Fruit fly (Drosophila melanogaster) whole organism, wandering third instar larva: Measurements from ENCODE around the gene Tektin-C.

ENCODE experiments used
- Abd-B ChIP-seq: fragments of >200 bp; optimal IDR thresholded peaks from 2 replicates; lab custom pipeline; 2017; ENCODE audit warnings: missing biosample characterization, missing genetic modification characterization
- CG32264 ChIP-seq: fragments of 200-800 bp; sonication (Bioruptor generic); optimal IDR thresholded peaks from 2 replicates; lab custom pipeline; 2016; ENCODE audit warnings: missing biosample characterization, missing genetic modification characterization
- CG9705 ChIP-seq: fragments of 200-800 bp; sonication (Bioruptor generic); optimal IDR thresholded peaks from 2 replicates; lab custom pipeline; 2018; ENCODE audit warnings: missing biosample characterization, mild to moderate bottlenecking, missing genetic modification characterization
- CrebA ChIP-seq: fragments of 200-800 bp; sonication (Bioruptor generic); optimal IDR thresholded peaks from 2 replicates; lab custom pipeline; 2016; ENCODE audit warnings: missing biosample characterization, mild to moderate bottlenecking, missing genetic modification characterization, borderline replicate concordance
- HLH106 ChIP-seq: fragments of 200-800 bp; optimal IDR thresholded peaks from 3 replicates; lab custom pipeline; 2019; ENCODE audit warnings: missing biosample characterization, mild to moderate bottlenecking, missing genetic modification characterization, moderate library complexity
- Hr78 ChIP-seq: fragments of >200 bp; optimal IDR thresholded peaks from 2 replicates; lab custom pipeline; 2017; ENCODE audit warnings: missing biosample characterization, missing genetic modification characterization
- Hr83 ChIP-seq: fragments of 200-300 bp; sonication (Bioruptor generic); optimal IDR thresholded peaks from 2 replicates; lab custom pipeline; 2016; ENCODE audit warnings: missing biosample characterization, mild to moderate bottlenecking, missing genetic modification characterization, moderate library complexity; ENCODE audit not compliant: poor library complexity, severe bottlenecking
- Jra ChIP-seq: sonication (Bioruptor generic); optimal IDR thresholded peaks from 2 replicates; lab custom pipeline; 2016; ENCODE audit warnings: missing biosample characterization, missing genetic modification characterization
- Myc ChIP-seq: fragments of >200 bp; optimal IDR thresholded peaks from 2 replicates; lab custom pipeline; 2017
- N ChIP-seq: fragments of >200 bp; optimal IDR thresholded peaks from 2 replicates; lab custom pipeline; 2018; ENCODE audit warnings: missing biosample characterization, missing external identifiers, missing genetic modification characterization
- Rel ChIP-seq, 2 experiments: fragments of 200-800 bp; sonication (Bioruptor generic) in 1 of 2; optimal IDR thresholded peaks; 2 replicates in 1 of 2; 3 replicates in 1 of 2; lab custom pipeline; 2016 to 2019; ENCODE audit warnings: mild to moderate bottlenecking in 2 of 2, missing biosample characterization in 2 of 2, missing genetic modification characterization in 2 of 2, moderate library complexity in 1 of 2
- Sp1 ChIP-seq: fragments of 200-800 bp; sonication (Bioruptor generic); optimal IDR thresholded peaks from 3 replicates; lab custom pipeline; 2019; ENCODE audit warnings: missing biosample characterization, mild to moderate bottlenecking, missing genetic modification characterization, moderate library complexity
- Vsx2 ChIP-seq: fragments of 200-300, 225-300 bp; sonication (Bioruptor generic); optimal IDR thresholded peaks from 2 replicates; lab custom pipeline; 2018; ENCODE audit warnings: missing biosample characterization, missing genetic modification characterization; ENCODE audit not compliant: partially characterized antibody
- br ChIP-seq: fragments of 200-800 bp; sonication (Bioruptor generic); optimal IDR thresholded peaks from 2 replicates; lab custom pipeline; 2016; ENCODE audit warnings: missing biosample characterization, missing genetic modification characterization
- brk ChIP-seq: fragments of 200-800 bp; sonication (Bioruptor generic); optimal IDR thresholded peaks from 2 replicates; lab custom pipeline; 2016; ENCODE audit warnings: missing biosample characterization, mild to moderate bottlenecking, missing genetic modification characterization
- dl ChIP-seq, 2 experiments: fragments of 175-275, 200-275 bp in 1 of 2; fragments of 200-275 bp in 1 of 2; sonication (Bioruptor generic); optimal IDR thresholded peaks; lab custom pipeline; 2018; ENCODE audit warnings: mild to moderate bottlenecking in 2 of 2, missing biosample characterization in 2 of 2, missing genetic modification characterization in 2 of 2, moderate library complexity in 2 of 2; ENCODE audit not compliant: partially characterized antibody in 2 of 2, insufficient read depth in 1 of 2
- dmrt93B ChIP-seq: fragments of 200-800 bp; sonication (Bioruptor generic); optimal IDR thresholded peaks from 2 replicates; lab custom pipeline; 2018; ENCODE audit warnings: missing biosample characterization, mild to moderate bottlenecking, missing genetic modification characterization
- foxo ChIP-seq, 2 experiments: fragments of 200-800 bp; sonication (Bioruptor generic); optimal IDR thresholded peaks; 2 replicates in 1 of 2; 3 replicates in 1 of 2; lab custom pipeline; 2016 to 2017; ENCODE audit warnings: missing biosample characterization in 2 of 2, missing genetic modification characterization in 2 of 2
- fru ChIP-seq: fragments of 200-800 bp; sonication (Bioruptor generic); optimal IDR thresholded peaks from 3 replicates; lab custom pipeline; 2016; ENCODE audit warnings: missing biosample characterization, mild to moderate bottlenecking, missing genetic modification characterization
- h ChIP-seq: fragments of 200-800 bp; sonication (Bioruptor generic); optimal IDR thresholded peaks from 3 replicates; lab custom pipeline; 2016; ENCODE audit warnings: missing biosample characterization, mild to moderate bottlenecking, missing genetic modification characterization
- jim ChIP-seq: fragments of 175-275, 200-325 bp; sonication (Bioruptor generic); optimal IDR thresholded peaks from 2 replicates; lab custom pipeline; 2016; ENCODE audit warnings: missing biosample characterization, mild to moderate bottlenecking, missing genetic modification characterization
- pan ChIP-seq: fragments of >200 bp; optimal IDR thresholded peaks from 2 replicates; lab custom pipeline; 2017
- psq ChIP-seq: fragments of 200-800 bp; sonication (Bioruptor generic); optimal IDR thresholded peaks from 3 replicates; lab custom pipeline; 2017; ENCODE audit warnings: missing biosample characterization, mild to moderate bottlenecking, missing genetic modification characterization, moderate library complexity
- rgr ChIP-seq: fragments of 200-800 bp; sonication (Bioruptor generic); optimal IDR thresholded peaks from 3 replicates; lab custom pipeline; 2016; ENCODE audit warnings: missing biosample characterization, mild to moderate bottlenecking, missing genetic modification characterization
- sage ChIP-seq: fragments of 200-800 bp; sonication (Bioruptor generic); optimal IDR thresholded peaks from 2 replicates; lab custom pipeline; 2016; ENCODE audit warnings: missing biosample characterization, mild to moderate bottlenecking, missing genetic modification characterization
- sv ChIP-seq: fragments of 200-800 bp; sonication (Bioruptor generic); optimal IDR thresholded peaks from 3 replicates; lab custom pipeline; 2016; ENCODE audit warnings: missing biosample characterization, missing genetic modification characterization
- tai ChIP-seq: sonication (Bioruptor generic); optimal IDR thresholded peaks from 2 replicates; lab custom pipeline; 2016; ENCODE audit warnings: missing biosample characterization, missing genetic modification characterization
- usp ChIP-seq: fragments of >200 bp; optimal IDR thresholded peaks from 2 replicates; lab custom pipeline; 2017; ENCODE audit warnings: missing biosample characterization, missing genetic modification characterization

Tektin-C gene

DNA sequence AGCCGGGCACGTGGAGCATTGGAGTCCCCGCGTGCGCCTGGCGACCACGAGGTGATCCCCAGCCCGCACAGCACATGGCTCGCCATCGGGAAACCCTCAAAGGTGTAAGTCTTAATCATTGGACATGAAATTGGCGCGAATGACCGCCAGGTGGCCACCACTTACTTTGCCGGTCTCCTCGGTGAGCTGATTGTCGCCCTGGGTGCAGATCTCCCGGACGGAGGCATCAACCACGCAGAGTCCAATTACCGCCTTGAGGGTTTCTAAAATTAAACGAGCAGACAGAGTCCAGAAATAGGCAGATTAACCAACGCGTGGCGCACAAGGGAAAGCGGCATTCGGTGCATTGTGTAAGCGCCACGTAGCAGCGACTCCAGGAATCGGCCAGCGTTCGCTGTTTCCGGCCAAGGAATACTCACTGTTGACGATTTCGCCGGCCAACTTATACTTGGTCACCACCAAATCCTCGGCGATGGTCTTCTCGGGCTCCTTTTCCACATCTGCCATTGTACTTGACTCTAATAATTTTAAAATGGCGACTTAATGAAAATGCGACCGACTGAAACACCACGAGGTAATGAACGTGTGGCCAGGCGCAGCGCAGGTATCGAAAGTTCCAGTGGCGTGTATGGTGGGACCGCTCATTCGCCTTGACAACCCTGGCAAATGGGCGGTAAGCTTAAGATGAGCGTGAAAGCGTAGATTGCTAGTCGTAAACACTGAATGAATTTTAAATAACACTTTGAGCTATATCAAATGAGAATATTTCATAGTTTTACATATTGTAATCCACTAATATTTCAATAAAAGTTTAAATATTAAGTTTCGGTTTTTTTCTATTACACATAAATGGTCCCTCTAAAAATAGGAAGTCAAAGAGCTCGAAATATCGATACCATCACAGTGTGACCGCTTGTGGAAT lies 31.2 kb downstream of the Tektin-C start, which contains the start of gene CG10576:
CG10576 (minus strand) TSS at position 781 of the 922 bp plus-strand sequence.
- TF ChIP-seq br (GFP tag; lab: Kevin White, UChicago) (no peak), Hr78 (GFP tag; lab: Kevin White, UChicago) (no peak), N (GFP tag; lab: Kevin White, UChicago) (no peak), Abd-B (no peak), Myc (lab: Kevin White, UChicago) (peak; percentile 79), dmrt93B (GFP tag; lab: Kevin White, UChicago) (no peak), foxo (GFP tag; optimal IDR thresholded peaks at IDR 0.05; lab: Kevin White, UChicago) (no peak), CG9705 (GFP tag; lab: Kevin White, UChicago) (no peak), Vsx2 (GFP tag; lab: Kevin White, UChicago) (no peak), psq (GFP tag; lab: Kevin White, UChicago) (peak; percentile 40), CrebA (no peak)

DNA sequence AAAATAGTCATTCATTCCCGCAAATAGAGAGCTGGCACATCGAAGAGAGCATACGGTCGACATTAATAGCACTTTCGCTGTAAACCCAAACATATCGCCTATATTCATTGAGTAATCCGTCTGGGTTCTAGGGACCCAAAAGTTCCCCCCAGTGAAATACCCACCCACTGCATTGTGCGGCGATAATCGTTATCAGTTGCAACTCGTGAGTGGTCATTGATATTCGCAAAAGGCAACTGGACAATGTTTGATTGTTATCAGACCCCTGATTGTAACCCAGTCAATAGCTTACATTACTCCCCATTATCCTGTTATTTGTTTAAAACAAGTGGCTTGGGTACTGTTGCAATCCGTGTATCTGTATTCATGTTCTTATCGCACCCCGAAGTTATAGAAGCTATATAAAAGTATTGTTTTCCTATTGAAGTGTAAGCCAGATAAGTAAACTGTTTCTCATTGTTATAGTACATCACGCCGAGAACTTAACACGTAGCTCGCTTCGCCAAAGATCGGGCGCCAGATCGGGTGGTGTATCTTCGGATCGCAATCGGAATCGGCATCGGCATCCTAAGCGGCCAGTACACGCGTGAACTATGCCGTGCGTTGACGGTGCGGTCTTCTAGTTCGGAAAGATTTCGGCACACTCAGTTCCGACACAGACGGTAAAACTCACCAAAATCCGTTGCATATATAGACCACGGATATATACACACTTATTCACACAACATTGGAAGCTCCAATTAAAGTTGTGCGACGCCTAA lies 42.6 kb downstream of the Tektin-C start:
- TF ChIP-seq h (GFP tag; lab: Kevin White, UChicago) (no peak), CG32264 (GFP tag; lab: Kevin White, UChicago) (no peak), br (GFP tag; lab: Kevin White, UChicago) (peak; percentile 37), Sp1 (no peak), Rel (GFP tag; optimal IDR thresholded peaks at IDR 0.05; lab: Kevin White, UChicago) (no peak), Rel (tag; optimal IDR thresholded peaks at IDR 0.05; lab: Kevin White, UChicago) (peak; percentile 97), Jra (GFP tag; lab: Kevin White, UChicago) (no peak), CrebA (no peak), N (GFP tag; lab: Kevin White, UChicago) (no peak), Hr83 (GFP tag; lab: Kevin White, UChicago) (no peak), jim (GFP tag; lab: Kevin White, UChicago) (no peak), Hr78 (GFP tag; lab: Kevin White, UChicago) (peak; percentile 33)

DNA sequence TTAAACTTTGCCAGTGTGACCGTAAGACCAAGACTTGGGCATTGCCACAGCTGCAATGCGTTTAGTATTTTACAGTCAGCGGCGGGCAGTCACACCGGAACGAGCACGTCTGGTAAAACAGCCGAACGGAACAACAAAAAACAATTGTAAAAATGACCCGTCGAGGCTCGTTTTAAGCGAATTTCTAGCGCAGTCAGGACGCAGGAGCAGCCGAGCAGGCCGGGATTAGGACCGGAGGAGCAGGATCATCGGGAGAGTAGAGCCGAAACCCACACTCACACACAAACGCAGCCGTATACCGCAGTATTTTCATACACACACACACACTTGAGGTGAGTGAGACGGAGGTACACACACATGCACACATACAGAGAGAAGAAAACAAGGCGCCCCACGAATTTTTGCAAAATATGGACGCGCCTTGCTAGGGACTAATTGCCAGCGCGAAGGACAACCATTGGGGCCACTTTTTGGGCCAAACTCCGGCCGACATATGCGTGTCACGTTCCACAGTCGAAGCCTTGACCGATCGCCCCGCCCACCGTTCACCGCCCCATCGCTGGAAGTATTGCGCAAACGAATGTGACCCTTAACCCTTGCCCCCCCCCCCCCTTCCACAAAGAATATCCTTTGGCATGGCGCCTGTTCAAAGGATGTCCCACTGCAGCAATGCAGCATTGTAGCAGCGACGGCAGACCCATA lies 43.3 kb downstream of the Tektin-C start, which contains the start of gene Usp47:
Usp47 (plus strand) TSS at position 71 of the 702 bp plus-strand sequence.
- TF ChIP-seq sage (GFP tag; lab: Kevin White, UChicago) (no peak), brk (no peak), Hr78 (GFP tag; lab: Kevin White, UChicago) (peak; percentile 70), Sp1 (peak; percentile 6), tai (GFP tag; lab: Kevin White, UChicago) (no peak), usp (GFP tag; lab: Kevin White, UChicago) (no peak), dl (GFP tag; optimal IDR thresholded peaks at IDR 0.05; lab: Kevin White, UChicago; ENCODE audit: insufficient read depth in 1 of 2, partially characterized antibody in 2 of 2) (no peak), HLH106 (tag; lab: Kevin White, UChicago) (no peak), sv (GFP tag; lab: Kevin White, UChicago) (no peak), N (GFP tag; lab: Kevin White, UChicago) (peak; percentile 79), pan (lab: Kevin White, UChicago) (no peak), Rel (GFP tag; optimal IDR thresholded peaks at IDR 0.05; lab: Kevin White, UChicago) (no peak), Rel (tag; optimal IDR thresholded peaks at IDR 0.05; lab: Kevin White, UChicago) (peak; percentile 14), fru (GFP tag; lab: Kevin White, UChicago) (no peak), h (GFP tag; lab: Kevin White, UChicago) (peak; percentile 29), dmrt93B (GFP tag; lab: Kevin White, UChicago) (no peak), rgr (GFP tag; lab: Kevin White, UChicago) (peak; percentile 24)
